Worm (Caenorhabditis elegans) whole organism, L4 larva: ENCODE measurements around the gene W02G9.3.

Experiments used
- F10B5.3 ChIP-seq: sonication (generic microtip); optimal IDR thresholded peaks from 2 replicates; lab custom pipeline; 2016; ENCODE audit warnings: mild to moderate bottlenecking, missing genetic modification characterization, missing compliant biosample characterization
- F26F4.8 ChIP-seq: fragments of 200-800 bp; sonication (Bioruptor generic); conservative IDR thresholded peaks from 2 replicates; pipeline ENCODE4 v1.3.6; 2022; ENCODE audit warnings: missing genetic modification characterization, missing compliant biosample characterization
- F49E8.2 ChIP-seq: sonication (generic microtip); optimal IDR thresholded peaks from 2 replicates; lab custom pipeline; 2016; ENCODE audit warnings: missing compliant biosample characterization, mild to moderate bottlenecking, missing genetic modification characterization, borderline replicate concordance
- T20F7.1 ChIP-seq: fragments of 200-800 bp; sonication (Bioruptor generic); optimal IDR thresholded peaks from 2 replicates; lab custom pipeline; 2018; ENCODE audit warnings: mild to moderate bottlenecking, missing genetic modification characterization, missing compliant biosample characterization
- T26A8.4 ChIP-seq: fragments of 200-800 bp; sonication (Bioruptor generic); IDR thresholded peaks from 2 replicates; pipeline ENCODE4 v1.3.6; 2022; ENCODE audit warnings: missing genetic modification characterization, missing compliant biosample characterization
- Y105C5A.15 ChIP-seq: fragments of 200-800 bp; sonication (Bioruptor generic); IDR thresholded peaks from 2 replicates; pipeline ENCODE4 v1.3.6; 2022; ENCODE audit warnings: missing genetic modification characterization, missing compliant biosample characterization
- Y5F2A.4 ChIP-seq: fragments of 200-800 bp; sonication (Bioruptor generic); optimal IDR thresholded peaks from 2 replicates; lab custom pipeline; 2018; ENCODE audit warnings: mild to moderate bottlenecking, missing genetic modification characterization, missing compliant biosample characterization
- Y75B8A.6 ChIP-seq: fragments of 200-800 bp; sonication (Bioruptor generic); IDR thresholded peaks from 2 replicates; pipeline ENCODE4 v1.3.6; 2022; ENCODE audit warnings: missing genetic modification reagents, missing genetic modification characterization, missing compliant biosample characterization
- ZK546.5 ChIP-seq, 2 experiments: sonication (generic microtip); optimal IDR thresholded peaks; 2 replicates each; lab custom pipeline; 2017; ENCODE audit warnings: missing biosample characterization in 2 of 2, missing genetic modification characterization in 2 of 2
- aha-1 ChIP-seq: fragments of 150-350 bp; peaks from one replicate; lab custom pipeline; 2014; ENCODE audit warnings: missing biosample characterization, missing genetic modification characterization
- aly-2 ChIP-seq: sonication (generic microtip); optimal IDR thresholded peaks from 2 replicates; lab custom pipeline; 2018; ENCODE audit warnings: missing biosample characterization, missing genetic modification characterization
- ceh-20 ChIP-seq: fragments of 200-800 bp; sonication (Bioruptor generic); IDR thresholded peaks from 2 replicates; pipeline ENCODE4 v1.3.6; 2022; ENCODE audit warnings: missing genetic modification reagents, missing genetic modification characterization, missing compliant biosample characterization
- ceh-28 ChIP-seq: fragments of 150-350 bp; optimal IDR thresholded peaks from 2 replicates; lab custom pipeline; 2014; ENCODE audit warnings: missing biosample characterization, missing genetic modification reagents, missing genetic modification characterization
- ceh-32 ChIP-seq: sonication (generic microtip); optimal IDR thresholded peaks from 2 replicates; lab custom pipeline; 2016; ENCODE audit warnings: mild to moderate bottlenecking, missing genetic modification characterization, missing compliant biosample characterization; ENCODE audit not compliant: poor library complexity
- ceh-44 ChIP-seq: fragments of 200-800 bp; sonication (Bioruptor generic); IDR thresholded peaks from 2 replicates; pipeline ENCODE4 v1.3.6; 2022; ENCODE audit warnings: missing genetic modification reagents, missing genetic modification characterization, missing compliant biosample characterization
- ces-1 ChIP-seq: fragments of 150-350 bp; sonication (generic microtip); optimal IDR thresholded peaks from 4 replicates; lab custom pipeline; 2014; ENCODE audit warnings: missing biosample characterization, missing genetic modification reagents, missing genetic modification characterization
- daf-16 ChIP-seq, 3 experiments: sonication (generic microtip); optimal IDR thresholded peaks; 2 replicates each; lab custom pipeline; 2016 to 2017; ENCODE audit warnings: missing genetic modification characterization in 3 of 3, missing genetic modification reagents in 3 of 3, mild to moderate bottlenecking in 2 of 3, missing compliant biosample characterization in 2 of 3, missing biosample characterization in 1 of 3, moderate library complexity in 1 of 3
- dpl-1 ChIP-seq: fragments of 150-350 bp; optimal IDR thresholded peaks from 2 replicates; lab custom pipeline; 2014; ENCODE audit warnings: missing biosample characterization, missing genetic modification reagents, missing genetic modification characterization
- dve-1 ChIP-seq: sonication (generic microtip); optimal IDR thresholded peaks from 2 replicates; lab custom pipeline; 2017; ENCODE audit warnings: antibody characterized with exemption, mild to moderate bottlenecking, missing genetic modification characterization, missing compliant biosample characterization; ENCODE audit not compliant: insufficient read depth
- hlh-11 ChIP-seq: fragments of 200-800 bp; sonication (Bioruptor generic); optimal IDR thresholded peaks from 2 replicates; lab custom pipeline; 2018; ENCODE audit warnings: mild to moderate bottlenecking, missing genetic modification characterization, missing compliant biosample characterization
- lin-1 ChIP-seq: fragments of 200-800 bp; sonication (Bioruptor generic); IDR thresholded peaks from 2 replicates; pipeline ENCODE4 v1.3.6; 2022; ENCODE audit warnings: missing genetic modification reagents, missing genetic modification characterization, missing compliant biosample characterization
- lin-13 ChIP-seq: fragments of 150-350 bp; optimal IDR thresholded peaks from 2 replicates; lab custom pipeline; 2014; ENCODE audit warnings: missing biosample characterization, missing genetic modification reagents, missing genetic modification characterization
- lin-38 ChIP-seq: fragments of 200-800 bp; sonication (Bioruptor generic); IDR thresholded peaks from 2 replicates; pipeline ENCODE4 v1.3.6; 2022; ENCODE audit warnings: missing genetic modification reagents, missing genetic modification characterization, missing compliant biosample characterization
- lin-39 ChIP-seq: fragments of 150-350 bp; optimal IDR thresholded peaks from 2 replicates; lab custom pipeline; 2014; ENCODE audit warnings: missing biosample characterization, missing genetic modification reagents, missing genetic modification characterization
- lir-3 ChIP-seq: sonication (generic microtip); optimal IDR thresholded peaks from 2 replicates; lab custom pipeline; 2016; ENCODE audit warnings: mild to moderate bottlenecking, missing genetic modification characterization, missing compliant biosample characterization
- lsy-2 ChIP-seq, 2 experiments: fragments of 150-350 bp in 1 of 2; sonication (generic microtip) in 1 of 2; optimal IDR thresholded peaks; 2 replicates each; lab custom pipeline; 2014 to 2017; ENCODE audit warnings: missing biosample characterization in 2 of 2, missing genetic modification characterization in 2 of 2
- madf-9 ChIP-seq: fragments of 200-800 bp; sonication (Bioruptor generic); conservative IDR thresholded peaks from 2 replicates; pipeline ENCODE4 v1.3.6; 2022; ENCODE audit warnings: missing genetic modification reagents, missing genetic modification characterization, missing compliant biosample characterization
- mdt-29 ChIP-seq: fragments of 200-800 bp; sonication (Bioruptor generic); IDR thresholded peaks from 2 replicates; pipeline ENCODE4 v1.3.6; 2022; ENCODE audit warnings: missing genetic modification reagents, missing genetic modification characterization, missing compliant biosample characterization
- mep-1 ChIP-seq: fragments of 150-350 bp; sonication (generic microtip); optimal IDR thresholded peaks from 3 replicates; lab custom pipeline; 2014; ENCODE audit warnings: missing biosample characterization, missing genetic modification characterization
- mes-2 ChIP-seq: sonication (generic microtip); optimal IDR thresholded peaks from 2 replicates; lab custom pipeline; 2016; ENCODE audit warnings: missing genotype, mild to moderate bottlenecking, missing genetic modification characterization, missing compliant biosample characterization; ENCODE audit not compliant: poor library complexity, severe bottlenecking
- nhr-111 ChIP-seq: fragments of 200-800 bp; sonication (Bioruptor generic); optimal IDR thresholded peaks from 2 replicates; lab custom pipeline; 2018; ENCODE audit warnings: mild to moderate bottlenecking, missing genetic modification characterization, missing compliant biosample characterization
- nhr-28 ChIP-seq: fragments of 150-350 bp; optimal IDR thresholded peaks from 2 replicates; lab custom pipeline; 2014; ENCODE audit warnings: missing biosample characterization, missing genetic modification characterization
- nhr-42 ChIP-seq: fragments of 200-800 bp; sonication (Bioruptor generic); IDR thresholded peaks from 2 replicates; pipeline ENCODE4 v1.3.6; 2022; ENCODE audit warnings: missing genetic modification characterization, missing compliant biosample characterization
- nhr-48 ChIP-seq: sonication (generic microtip); optimal IDR thresholded peaks from 2 replicates; lab custom pipeline; 2016; ENCODE audit warnings: mild to moderate bottlenecking, missing genetic modification characterization, missing compliant biosample characterization
- nhr-76 ChIP-seq: fragments of 150-350 bp; optimal IDR thresholded peaks from 2 replicates; lab custom pipeline; 2014; ENCODE audit warnings: missing biosample characterization, missing genetic modification characterization
- pha-4 ChIP-seq, 2 experiments: fragments of 150-350 bp in 1 of 2; fragments of 200-800 bp in 1 of 2; sonication (Bioruptor generic) in 1 of 2; IDR thresholded peaks in 1 of 2; optimal IDR thresholded peaks in 1 of 2; 2 replicates each; pipeline versions ENCODE4 v1.3.6 to Lab custom; 2014 to 2022; ENCODE audit warnings: missing genetic modification characterization in 2 of 2, missing genetic modification reagents in 2 of 2, missing biosample characterization in 1 of 2, missing compliant biosample characterization in 1 of 2
- pqm-1 ChIP-seq: sonication (generic microtip); optimal IDR thresholded peaks from 2 replicates; lab custom pipeline; 2017; ENCODE audit warnings: missing biosample characterization, missing genetic modification characterization
- rbr-2 ChIP-seq: sonication (generic microtip); optimal IDR thresholded peaks from 2 replicates; lab custom pipeline; 2016; ENCODE audit warnings: missing genotype, missing genetic modification characterization, missing compliant biosample characterization
- saeg-2 ChIP-seq: fragments of 200-800 bp; sonication (Bioruptor generic); IDR thresholded peaks from 2 replicates; pipeline ENCODE4 v1.3.6; 2022; ENCODE audit warnings: missing genetic modification reagents, missing genetic modification characterization, missing compliant biosample characterization
- spr-1 ChIP-seq: sonication (generic microtip); optimal IDR thresholded peaks from 2 replicates; lab custom pipeline; 2016; ENCODE audit warnings: mild to moderate bottlenecking, missing genetic modification characterization, missing compliant biosample characterization
- unc-130 ChIP-seq: sonication (generic microtip); optimal IDR thresholded peaks from 2 replicates; lab custom pipeline; 2016; ENCODE audit warnings: missing genetic modification reagents, missing genetic modification characterization, missing compliant biosample characterization
- unc-39 ChIP-seq: sonication (generic microtip); optimal IDR thresholded peaks from 2 replicates; lab custom pipeline; 2017; ENCODE audit warnings: missing biosample characterization, missing genetic modification characterization
- unc-62 ChIP-seq, 3 experiments: fragments of 150-350 bp in 1 of 3; sonication (generic microtip); optimal IDR thresholded peaks in 2 of 3; peaks in 1 of 3; 1 replicate in 1 of 3; 2 replicates in 2 of 3; lab custom pipeline; 2014 to 2017; ENCODE audit warnings: missing biosample characterization in 3 of 3, missing genetic modification characterization in 3 of 3, missing genetic modification reagents in 3 of 3, missing genotype in 1 of 3

The W02G9.3 gene

ce11 chrV:2657682-2658081 lies 15.1 kb upstream of the W02G9.3 start:
- TF ChIP-seq T20F7.1 (GFP tag; lab: Kevin White, UChicago) = no peak
- TF ChIP-seq spr-1 (tag; lab: Kevin White, UChicago) = no peak
- no peak for TF ChIP-seq pha-4 (GFP tag; IDR thresholded peaks at IDR 0.05; lab: Robert Waterston, UW)
- TF ChIP-seq pha-4 (tag; optimal IDR thresholded peaks at IDR 0.05; lab: Kevin White, UChicago) = no peak
- peak; percentile 36 for TF ChIP-seq mep-1 (tag; lab: Kevin White, UChicago)
- no peak for TF ChIP-seq F49E8.2 (tag; lab: Kevin White, UChicago)
- TF ChIP-seq ceh-32 (tag; lab: Kevin White, UChicago) = no peak
- TF ChIP-seq dpl-1 = peak; percentile 10
- peak; percentile 9 for TF ChIP-seq pqm-1 (tag; lab: Kevin White, UChicago)
- TF ChIP-seq lir-3 (tag; lab: Kevin White, UChicago) = no peak
- peak; percentile 27 for TF ChIP-seq mes-2
- TF ChIP-seq unc-62 (GFP tag; optimal IDR thresholded peaks at IDR 0.05 in 1 of 2; lab: Kevin White, UChicago) = peak in 1 of 2 experiments; percentile 21
- TF ChIP-seq unc-62 (tag; optimal IDR thresholded peaks at IDR 0.05; lab: Kevin White, UChicago) = no peak
- no peak for TF ChIP-seq ceh-44 (GFP tag; lab: Robert Waterston, UW)
- peak; percentile 18 for TF ChIP-seq nhr-28 (tag; lab: Kevin White, UChicago)
- no peak for TF ChIP-seq ceh-20
- peak in 1 of 2 experiments; percentile 54 for TF ChIP-seq lsy-2 (tag; optimal IDR thresholded peaks at IDR 0.05; lab: Kevin White, UChicago)
- no peak for TF ChIP-seq daf-16 (GFP tag; optimal IDR thresholded peaks at IDR 0.05; lab: Kevin White, UChicago)
- peak; percentile 66 for TF ChIP-seq daf-16 (tag; optimal IDR thresholded peaks at IDR 0.05; lab: Kevin White, UChicago)
- peak; percentile 13 for TF ChIP-seq hlh-11 (tag; lab: Kevin White, UChicago)
- TF ChIP-seq dve-1 (tag; lab: Kevin White, UChicago) = peak; percentile 51
- peak; percentile 90 for TF ChIP-seq lin-38 (GFP tag; lab: Robert Waterston, UW)

- TF ChIP-seq mdt-29 (GFP tag; lab: Robert Waterston, UW) = no peak
- no peak for TF ChIP-seq unc-39 (tag; lab: Kevin White, UChicago)
- no peak for TF ChIP-seq pqm-1 (tag; lab: Kevin White, UChicago)
- no peak for TF ChIP-seq unc-130 (GFP tag; lab: Kevin White, UChicago)
- TF ChIP-seq ces-1 = no peak
- TF ChIP-seq unc-62 (GFP tag; optimal IDR thresholded peaks at IDR 0.05 in 1 of 2; lab: Kevin White, UChicago) = peak in 1 of 2 experiments; percentile 93
- no peak for TF ChIP-seq unc-62 (tag; optimal IDR thresholded peaks at IDR 0.05; lab: Kevin White, UChicago)
Measured at ce11 chrV:2660457-2660856, 12.3 kb upstream of the W02G9.3 start.

- TF ChIP-seq daf-16 (GFP tag; optimal IDR thresholded peaks at IDR 0.05; lab: Kevin White, UChicago) (peak in 1 of 2 experiments; percentile 57), daf-16 (tag; optimal IDR thresholded peaks at IDR 0.05; lab: Kevin White, UChicago) (peak; percentile 90), lir-3 (tag; lab: Kevin White, UChicago) (no peak), T26A8.4 (GFP tag; lab: Robert Waterston, UW) (peak; percentile 48), F10B5.3 (tag; lab: Kevin White, UChicago) (no peak), lsy-2 (tag; optimal IDR thresholded peaks at IDR 0.05; lab: Kevin White, UChicago) (no peak), F26F4.8 (GFP tag; lab: Robert Waterston, UW) (peak; percentile 90), rbr-2 (peak; percentile 9), nhr-111 (GFP tag; lab: Kevin White, UChicago) (peak; percentile 82), ceh-28 (no peak), hlh-11 (tag; lab: Kevin White, UChicago) (peak; percentile 10), dve-1 (tag; lab: Kevin White, UChicago) (peak; percentile 10), aly-2 (tag; lab: Kevin White, UChicago) (no peak), Y5F2A.4 (GFP tag; lab: Kevin White, UChicago) (peak; percentile 41), nhr-76 (no peak), Y105C5A.15 (0 out of 2 replicates have a peak, but pooled peaks have one; percentile 47), nhr-42 (GFP tag; lab: Robert Waterston, UW) (0 out of 2 replicates have a peak, but pooled peaks have one; percentile 29), Y75B8A.6 (no peak), lin-1 (GFP tag; lab: Robert Waterston, UW) (peak; percentile 17; the same call in 1 of the 2 replicates), madf-9 (GFP tag; lab: Robert Waterston, UW) (peak; percentile 43; the same call in 1 of the 2 replicates), lin-38 (GFP tag; lab: Robert Waterston, UW) (peak; percentile 85), lin-39 (tag; lab: Kevin White, UChicago) (no peak), nhr-48 (tag; lab: Kevin White, UChicago) (no peak), mes-2 (peak; percentile 70), aha-1 (tag; lab: Kevin White, UChicago) (no peak), saeg-2 (GFP tag; lab: Robert Waterston, UW) (no peak), lin-13 (peak; percentile 78), ZK546.5 (tag; optimal IDR thresholded peaks at IDR 0.05; lab: Kevin White, UChicago) (no peak)
Measured at ce11 chrV:2664525-2665053, 8.2 kb upstream of the W02G9.3 start, which contains the start of gene ndx-2. Gene ndx-2 (minus strand): TSS chrV:2665003.
